Worm (Caenorhabditis elegans) whole organism, midembryonic: ENCODE measurements around the gene clec-165.

Source experiments
- T22C8.4 ChIP-seq: fragments of 200-800 bp; sonication (Bioruptor generic); IDR thresholded peaks from 2 replicates; pipeline ENCODE4 v1.3.6; 2022; ENCODE audit warnings: missing genetic modification characterization, missing compliant biosample characterization
- cog-1 ChIP-seq: sonication (generic microtip); optimal IDR thresholded peaks from 2 replicates; lab custom pipeline; 2016; ENCODE audit warnings: missing genetic modification characterization, missing compliant biosample characterization
- flt-1 ChIP-seq: fragments of 200-800 bp; sonication (Bioruptor generic); IDR thresholded peaks from 2 replicates; pipeline ENCODE4 v1.3.6; 2022; ENCODE audit warnings: missing genetic modification characterization, missing compliant biosample characterization
- klf-2 ChIP-seq: fragments of 200-800 bp; sonication (Bioruptor generic); conservative IDR thresholded peaks from 2 replicates; pipeline ENCODE4 v1.3.6; 2022; ENCODE audit warnings: missing genetic modification reagents, missing genetic modification characterization, missing compliant biosample characterization
- med-1 ChIP-seq: sonication (generic microtip); optimal IDR thresholded peaks from 2 replicates; lab custom pipeline; 2017; ENCODE audit warnings: missing genetic modification characterization, mild to moderate bottlenecking, missing compliant biosample characterization, antibody characterized with exemption, missing genetic modification reagents; ENCODE audit not compliant: insufficient read depth
- ref-1 ChIP-seq: fragments of 200-800 bp; sonication (Bioruptor generic); conservative IDR thresholded peaks from 2 replicates; pipeline ENCODE4 v1.3.6; 2022; ENCODE audit warnings: missing genetic modification reagents, missing genetic modification characterization, missing compliant biosample characterization
- tab-1 ChIP-seq: fragments of 200-800 bp; sonication (Bioruptor generic); IDR thresholded peaks from 2 replicates; pipeline ENCODE4 v1.3.6; 2022; ENCODE audit warnings: missing genetic modification characterization, missing compliant biosample characterization
- ztf-23 ChIP-seq: fragments of 200-800 bp; sonication (Bioruptor generic); IDR thresholded peaks from 2 replicates; pipeline ENCODE4 v1.3.6; 2022; ENCODE audit warnings: missing genetic modification reagents, missing genetic modification characterization, missing compliant biosample characterization
- ztf-29 ChIP-seq: fragments of 200-800 bp; sonication (Bioruptor generic); IDR thresholded peaks from 2 replicates; pipeline ENCODE4 v1.3.6; 2022; ENCODE audit warnings: missing genetic modification reagents, missing genetic modification characterization, missing compliant biosample characterization

clec-165 gene

ce11 chrIV:1239686-1240085, 7.0 kb downstream of the clec-165 start, which contains the start of gene F38A1.8:
Gene F38A1.8 (minus strand): TSS chrIV:1239852.
- TF ChIP-seq tab-1 (GFP tag; lab: Robert Waterston, UW) (no peak), ztf-23 (GFP tag; lab: Robert Waterston, UW) (0 out of 2 replicates have a peak, but pooled peaks have one; percentile 41)

ce11 chrIV:1238147-1238546, 8.5 kb downstream of the clec-165 start:
- TF ChIP-seq cog-1 (tag; lab: Kevin White, UChicago) = no peak
- no peak for TF ChIP-seq med-1 (GFP tag; lab: Kevin White, UChicago)
- TF ChIP-seq T22C8.4 (GFP tag; lab: Robert Waterston, UW) = no peak
- TF ChIP-seq klf-2 (GFP tag; lab: Robert Waterston, UW) = no peak
- no peak for TF ChIP-seq flt-1
- no peak for TF ChIP-seq ztf-23 (GFP tag; lab: Robert Waterston, UW)
- no peak for TF ChIP-seq tab-1 (GFP tag; lab: Robert Waterston, UW)
- TF ChIP-seq ref-1 (GFP tag; lab: Robert Waterston, UW) = no peak
- TF ChIP-seq ztf-29 (GFP tag; lab: Robert Waterston, UW) = no peak

- TF ChIP-seq ref-1 (GFP tag; lab: Robert Waterston, UW) (no peak), T22C8.4 (GFP tag; lab: Robert Waterston, UW) (peak; percentile 67)
Observed at ce11 chrIV:1235785-1236184, 10.9 kb downstream of the clec-165 start.

ce11 chrIV:1234780-1235179, 11.9 kb downstream of the clec-165 start:
- TF ChIP-seq T22C8.4 (GFP tag; lab: Robert Waterston, UW) (peak; percentile 56), klf-2 (GFP tag; lab: Robert Waterston, UW) (no peak), flt-1 (no peak), ztf-23 (GFP tag; lab: Robert Waterston, UW) (no peak)

- TF ChIP-seq cog-1 (tag; lab: Kevin White, UChicago) (no peak), tab-1 (GFP tag; lab: Robert Waterston, UW) (no peak), ztf-23 (GFP tag; lab: Robert Waterston, UW) (no peak), ref-1 (GFP tag; lab: Robert Waterston, UW) (no peak), klf-2 (GFP tag; lab: Robert Waterston, UW) (no peak), flt-1 (no peak), ztf-29 (GFP tag; lab: Robert Waterston, UW) (no peak), T22C8.4 (GFP tag; lab: Robert Waterston, UW) (no peak)
Observed at ce11 chrIV:1232419-1233145, 14.1 kb downstream of the clec-165 start.

- no peak for TF ChIP-seq ztf-29 (GFP tag; lab: Robert Waterston, UW)
- TF ChIP-seq ref-1 (GFP tag; lab: Robert Waterston, UW) = no peak
- TF ChIP-seq tab-1 (GFP tag; lab: Robert Waterston, UW) = no peak
- TF ChIP-seq T22C8.4 (GFP tag; lab: Robert Waterston, UW) = no peak
- TF ChIP-seq cog-1 (tag; lab: Kevin White, UChicago) = no peak
- TF ChIP-seq klf-2 (GFP tag; lab: Robert Waterston, UW) = no peak
- TF ChIP-seq med-1 (GFP tag; lab: Kevin White, UChicago) = no peak
- TF ChIP-seq flt-1 = no peak
- TF ChIP-seq ztf-23 (GFP tag; lab: Robert Waterston, UW) = no peak
Observed at ce11 chrIV:1231589-1231988, 15.1 kb downstream of the clec-165 start, which contains the start of gene W09G12.6. Gene W09G12.6 (plus strand): TSS chrIV:1231889.

ce11 chrIV:1228675-1229130, 18.0 kb downstream of the clec-165 start, which contains the start of gene W09G12.7:
Gene W09G12.7 (plus strand): TSS chrIV:1229080.
- no peak for TF ChIP-seq ztf-23 (GFP tag; lab: Robert Waterston, UW)

- no peak for TF ChIP-seq cog-1 (tag; lab: Kevin White, UChicago)
- no peak for TF ChIP-seq T22C8.4 (GFP tag; lab: Robert Waterston, UW)
- no peak for TF ChIP-seq klf-2 (GFP tag; lab: Robert Waterston, UW)
- no peak for TF ChIP-seq ref-1 (GFP tag; lab: Robert Waterston, UW)
- TF ChIP-seq flt-1 = no peak
- TF ChIP-seq med-1 (GFP tag; lab: Kevin White, UChicago) = no peak
- TF ChIP-seq tab-1 (GFP tag; lab: Robert Waterston, UW) = no peak
- no peak for TF ChIP-seq ztf-29 (GFP tag; lab: Robert Waterston, UW)
- no peak for TF ChIP-seq ztf-23 (GFP tag; lab: Robert Waterston, UW)
Observed at ce11 chrIV:1225596-1226232, 21.0 kb downstream of the clec-165 start, which contains the start of gene W09G12.8. Gene W09G12.8 (plus strand): TSS chrIV:1226182.

ce11 chrIV:1224781-1225180, 21.9 kb downstream of the clec-165 start:
- TF ChIP-seq med-1 (GFP tag; lab: Kevin White, UChicago) (no peak), tab-1 (GFP tag; lab: Robert Waterston, UW) (no peak), ztf-29 (GFP tag; lab: Robert Waterston, UW) (no peak), flt-1 (no peak), ztf-23 (GFP tag; lab: Robert Waterston, UW) (no peak), ref-1 (GFP tag; lab: Robert Waterston, UW) (no peak), T22C8.4 (GFP tag; lab: Robert Waterston, UW) (no peak), klf-2 (GFP tag; lab: Robert Waterston, UW) (no peak), cog-1 (tag; lab: Kevin White, UChicago) (no peak)
